Worm (Caenorhabditis elegans): ENCODE measurements around the gene math-3.

Gene math-3

DNA sequence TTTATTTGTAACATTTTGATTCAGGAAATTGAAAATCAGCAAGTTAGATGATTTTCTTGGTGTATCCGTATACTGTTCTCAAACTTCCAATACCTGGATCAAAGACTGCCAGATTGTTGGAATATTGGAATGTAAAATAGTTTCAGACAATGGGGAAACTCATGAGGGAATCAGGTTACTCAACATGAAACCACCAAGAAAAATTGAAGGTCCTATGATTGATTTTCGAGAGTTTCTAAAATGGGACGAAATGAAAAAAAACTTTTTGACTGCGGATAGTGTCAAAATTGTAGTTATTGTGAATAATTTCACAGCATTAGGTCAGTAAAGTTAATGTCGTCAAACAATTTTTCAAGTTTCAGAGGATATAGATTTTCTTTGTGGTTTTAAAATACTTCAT, at the start of gene math-3:
Gene math-3, plus strand, starts transcription at position 301 of the 400 bp plus-strand sequence.
- TF ChIP-seq flt-1 (GFP tag; IDR thresholded peaks at IDR 0.05) (no peak), F13C5.2 (tag; optimal IDR thresholded peaks at IDR 0.05) (no peak), ceh-13 (GFP tag; optimal IDR thresholded peaks at IDR 0.05) (no peak), tbx-37 (GFP tag; conservative IDR thresholded peaks at IDR 0.05) (no peak), tra-4 (tag; optimal IDR thresholded peaks at IDR 0.05) (no peak), ama-1 (optimal IDR thresholded peaks at IDR 0.05) (no peak), B0310.2 (tag; optimal IDR thresholded peaks at IDR 0.05) (no peak), tbx-11 (GFP tag; IDR thresholded peaks at IDR 0.05) (no peak), hmg-4 (GFP tag; optimal IDR thresholded peaks at IDR 0.05) (no peak), scrt-1 (GFP tag; IDR thresholded peaks at IDR 0.05) (no peak), hmbx-1 (tag; optimal IDR thresholded peaks at IDR 0.05) (no peak), hnd-1 (tag; optimal IDR thresholded peaks at IDR 0.05) (no peak), pes-1 (GFP tag; IDR thresholded peaks at IDR 0.05) (no peak), sea-1 (GFP tag; conservative IDR thresholded peaks at IDR 0.05) (no peak), ets-7 (tag; optimal IDR thresholded peaks at IDR 0.05) (no peak), ceh-36 (tag; optimal IDR thresholded peaks at IDR 0.05) (no peak)

DNA sequence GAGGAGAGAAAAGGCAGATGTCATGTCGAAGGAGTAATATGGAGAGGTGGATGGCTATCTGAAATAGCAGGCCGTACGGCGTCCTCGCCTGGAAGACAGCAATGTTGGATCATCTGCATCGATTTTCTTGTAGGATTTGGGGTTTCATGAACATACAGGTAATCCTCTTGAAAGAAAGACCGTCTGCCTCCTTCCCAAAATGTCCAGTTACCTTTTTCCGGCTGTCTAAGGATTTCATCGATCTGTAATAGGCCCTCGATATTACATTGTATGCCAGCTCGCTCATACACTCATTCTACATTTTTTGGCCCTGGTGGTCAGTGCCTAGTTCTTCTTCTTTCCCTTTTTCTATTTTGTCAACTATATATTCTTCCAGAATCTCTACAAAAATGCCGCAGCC, 49.5 kb upstream of the math-3 start, which contains the start of the genes fbxb-5 and btb-8:
Gene fbxb-5, minus strand, starts transcription at position 101 of the 400 bp plus-strand sequence.
Gene btb-8, plus strand, starts transcription at position 377 of the 400 bp plus-strand sequence.
- TF ChIP-seq ama-1 (optimal IDR thresholded peaks at IDR 0.05) (no peak), B0310.2 (tag; optimal IDR thresholded peaks at IDR 0.05) (no peak), ceh-36 (tag; optimal IDR thresholded peaks at IDR 0.05) (no peak), aly-1 (tag; optimal IDR thresholded peaks at IDR 0.05) (no peak), flt-1 (GFP tag; IDR thresholded peaks at IDR 0.05) (no peak), scrt-1 (GFP tag; IDR thresholded peaks at IDR 0.05) (no peak), sea-1 (GFP tag; conservative IDR thresholded peaks at IDR 0.05) (no peak), pes-1 (GFP tag; IDR thresholded peaks at IDR 0.05) (no peak), ceh-13 (GFP tag; optimal IDR thresholded peaks at IDR 0.05) (no peak), tbx-11 (GFP tag; IDR thresholded peaks at IDR 0.05) (no peak), hmbx-1 (tag; optimal IDR thresholded peaks at IDR 0.05) (no peak), F13C5.2 (tag; optimal IDR thresholded peaks at IDR 0.05) (no peak), tra-4 (tag; optimal IDR thresholded peaks at IDR 0.05) (no peak), hmg-4 (GFP tag; optimal IDR thresholded peaks at IDR 0.05) (no peak)

DNA sequence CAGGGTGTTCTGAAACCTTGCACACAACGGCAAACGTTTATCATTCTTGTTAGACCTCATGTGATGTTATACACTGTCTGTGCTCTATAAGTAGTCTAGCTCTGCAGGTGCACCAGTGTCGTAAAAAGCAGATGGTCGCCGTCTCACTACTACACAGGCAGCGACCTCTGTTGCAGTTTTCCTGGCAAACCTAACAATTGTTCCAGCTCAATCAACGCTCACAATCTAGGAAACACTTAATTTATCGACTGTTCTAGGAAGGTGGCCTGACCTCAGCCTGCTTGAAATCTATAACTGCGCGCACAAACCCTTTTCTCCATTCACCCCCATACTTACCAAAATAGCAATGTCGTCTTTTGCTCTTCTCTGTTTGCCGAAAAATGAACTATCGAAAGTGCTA, 47.6 kb upstream of the math-3 start, which contains the start of gene fbxb-11:
Gene fbxb-11, plus strand, starts transcription at position 301 of the 400 bp plus-strand sequence.
- TF ChIP-seq tra-4 (tag; optimal IDR thresholded peaks at IDR 0.05): no peak

DNA sequence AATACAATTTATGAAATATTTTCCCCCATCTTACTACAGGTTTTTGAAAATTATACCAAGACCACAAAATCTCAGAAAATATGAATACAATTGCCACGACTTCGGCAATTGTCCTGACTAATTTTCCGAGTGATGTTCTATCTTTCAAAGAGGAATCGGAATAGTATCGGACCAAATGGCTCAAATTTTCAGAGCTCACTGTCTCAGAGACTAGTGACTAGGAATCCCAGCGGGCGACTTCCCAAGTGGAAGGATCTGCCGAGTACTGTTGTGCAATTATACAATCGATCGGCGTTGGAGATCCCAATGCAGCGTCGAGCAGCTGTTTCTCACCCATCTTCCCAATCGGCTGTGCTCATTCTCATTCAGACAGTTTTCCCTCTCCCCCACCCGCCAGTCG, 46.1 kb upstream of the math-3 start, which contains the start of gene F45C12.17:
Gene F45C12.17, plus strand, starts transcription at position 377 of the 400 bp plus-strand sequence.
- TF ChIP-seq sea-1 (GFP tag; conservative IDR thresholded peaks at IDR 0.05): no peak
- TF ChIP-seq hmbx-1 (tag; optimal IDR thresholded peaks at IDR 0.05): no peak
- TF ChIP-seq F13C5.2 (tag; optimal IDR thresholded peaks at IDR 0.05): no peak
- no peak for TF ChIP-seq ceh-13 (GFP tag; optimal IDR thresholded peaks at IDR 0.05)
- no peak for TF ChIP-seq tbx-37 (GFP tag; conservative IDR thresholded peaks at IDR 0.05)
- TF ChIP-seq tra-4 (tag; optimal IDR thresholded peaks at IDR 0.05): no peak
- no peak for TF ChIP-seq hnd-1 (tag; optimal IDR thresholded peaks at IDR 0.05)
- no peak for TF ChIP-seq ceh-36 (tag; optimal IDR thresholded peaks at IDR 0.05)
- TF ChIP-seq tbx-11 (GFP tag; IDR thresholded peaks at IDR 0.05): no peak
- TF ChIP-seq B0310.2 (tag; optimal IDR thresholded peaks at IDR 0.05): no peak
- TF ChIP-seq hmg-4 (GFP tag; optimal IDR thresholded peaks at IDR 0.05): no peak
- no peak for TF ChIP-seq aly-1 (tag; optimal IDR thresholded peaks at IDR 0.05)
- TF ChIP-seq pes-1 (GFP tag; IDR thresholded peaks at IDR 0.05): no peak
- TF ChIP-seq flt-1 (GFP tag; IDR thresholded peaks at IDR 0.05): no peak
- no peak for TF ChIP-seq ets-7 (tag; optimal IDR thresholded peaks at IDR 0.05)
- no peak for TF ChIP-seq scrt-1 (GFP tag; IDR thresholded peaks at IDR 0.05)
- no peak for TF ChIP-seq ama-1 (optimal IDR thresholded peaks at IDR 0.05)

DNA sequence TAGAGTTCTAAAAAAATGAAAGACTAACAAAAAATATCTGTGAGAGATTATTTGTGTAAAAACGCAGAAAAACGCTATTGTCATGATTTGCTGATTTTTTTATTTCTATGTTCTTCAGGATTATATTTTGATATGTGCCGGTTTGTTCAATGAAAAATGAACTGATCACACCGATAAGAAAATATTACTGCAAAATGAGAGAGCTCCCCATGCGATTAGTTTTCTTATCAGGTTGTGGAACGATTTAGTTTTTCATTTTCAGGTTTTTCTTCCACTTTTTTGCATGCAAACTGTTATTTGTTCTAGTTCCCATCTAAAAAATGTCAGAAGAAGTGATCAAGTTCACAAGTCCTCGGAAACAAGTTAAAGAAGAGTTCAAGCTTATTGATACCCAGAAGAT, 43.6 kb upstream of the math-3 start, which contains the start of gene btb-9:
Gene btb-9, plus strand, starts transcription at position 254 of the 400 bp plus-strand sequence.
- no peak for TF ChIP-seq sea-1 (GFP tag; conservative IDR thresholded peaks at IDR 0.05)
- TF ChIP-seq flt-1 (GFP tag; IDR thresholded peaks at IDR 0.05): no peak
- TF ChIP-seq hnd-1 (tag; optimal IDR thresholded peaks at IDR 0.05): no peak
- TF ChIP-seq hmg-4 (GFP tag; optimal IDR thresholded peaks at IDR 0.05): no peak
- no peak for TF ChIP-seq ets-7 (tag; optimal IDR thresholded peaks at IDR 0.05)
- no peak for TF ChIP-seq F13C5.2 (tag; optimal IDR thresholded peaks at IDR 0.05)
- TF ChIP-seq scrt-1 (GFP tag; IDR thresholded peaks at IDR 0.05): no peak
- TF ChIP-seq aly-1 (tag; optimal IDR thresholded peaks at IDR 0.05): no peak
- no peak for TF ChIP-seq pes-1 (GFP tag; IDR thresholded peaks at IDR 0.05)
- no peak for TF ChIP-seq B0310.2 (tag; optimal IDR thresholded peaks at IDR 0.05)
- no peak for TF ChIP-seq ceh-13 (GFP tag; optimal IDR thresholded peaks at IDR 0.05)
- TF ChIP-seq tbx-11 (GFP tag; IDR thresholded peaks at IDR 0.05): no peak
- TF ChIP-seq ceh-36 (tag; optimal IDR thresholded peaks at IDR 0.05): no peak
- no peak for TF ChIP-seq ama-1 (optimal IDR thresholded peaks at IDR 0.05)
- TF ChIP-seq tbx-37 (GFP tag; conservative IDR thresholded peaks at IDR 0.05): no peak
- no peak for TF ChIP-seq tra-4 (tag; optimal IDR thresholded peaks at IDR 0.05)
- no peak for TF ChIP-seq hmbx-1 (tag; optimal IDR thresholded peaks at IDR 0.05)

DNA sequence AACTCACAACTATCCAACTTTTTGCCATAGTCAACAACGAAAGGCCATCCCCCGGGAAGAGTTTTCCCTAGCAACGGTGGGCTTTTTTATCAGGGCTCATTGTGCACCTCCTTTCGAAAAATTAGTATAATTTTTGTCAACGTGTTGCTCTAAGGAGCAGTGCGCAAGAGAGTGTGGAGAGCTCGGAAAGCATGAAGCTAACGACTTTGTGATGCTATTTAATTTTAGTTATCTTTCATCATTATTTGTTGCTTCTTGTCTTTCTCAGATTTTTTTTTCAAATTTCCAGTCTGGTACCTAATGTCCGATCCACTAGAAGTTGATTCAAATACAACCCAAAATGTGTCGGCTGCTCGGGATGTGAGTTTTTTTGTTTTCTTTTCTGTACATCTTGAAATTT, 41.8 kb upstream of the math-3 start, which contains the start of gene ceh-81:
Gene ceh-81, plus strand, starts transcription at position 301 of the 400 bp plus-strand sequence.
- no peak for TF ChIP-seq hmbx-1 (tag; optimal IDR thresholded peaks at IDR 0.05)

DNA sequence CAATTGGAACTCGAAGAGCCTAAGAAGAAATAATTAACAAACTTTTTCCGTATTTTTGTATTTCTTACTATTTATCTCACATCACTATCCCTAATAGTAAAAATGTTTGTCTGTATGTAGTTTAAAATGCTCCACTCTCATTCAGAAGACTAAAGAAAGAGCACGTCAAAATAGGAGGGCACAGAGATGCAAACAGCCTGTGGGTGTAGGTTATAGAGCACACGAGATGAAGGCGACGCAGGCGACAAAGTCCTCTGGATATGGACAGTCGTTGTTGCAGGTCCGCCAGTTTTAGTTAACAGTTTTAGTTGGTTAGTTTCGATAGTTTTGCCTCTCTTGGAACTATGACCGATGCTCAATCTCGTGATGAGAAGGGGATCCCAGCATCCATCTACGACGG, 40.0 kb upstream of the math-3 start, which contains the start of gene ceh-82:
Gene ceh-82, plus strand, starts transcription at position 301 of the 400 bp plus-strand sequence.
- TF ChIP-seq ceh-13 (GFP tag; optimal IDR thresholded peaks at IDR 0.05) (no peak), pes-1 (GFP tag; IDR thresholded peaks at IDR 0.05) (no peak), tbx-11 (GFP tag; IDR thresholded peaks at IDR 0.05) (no peak), scrt-1 (GFP tag; IDR thresholded peaks at IDR 0.05) (no peak), ama-1 (optimal IDR thresholded peaks at IDR 0.05) (no peak), aly-1 (tag; optimal IDR thresholded peaks at IDR 0.05) (no peak), F13C5.2 (tag; optimal IDR thresholded peaks at IDR 0.05) (no peak), hnd-1 (tag; optimal IDR thresholded peaks at IDR 0.05) (no peak), tra-4 (tag; optimal IDR thresholded peaks at IDR 0.05) (no peak), flt-1 (GFP tag; IDR thresholded peaks at IDR 0.05) (no peak), tbx-37 (GFP tag; conservative IDR thresholded peaks at IDR 0.05) (no peak), hmbx-1 (tag; optimal IDR thresholded peaks at IDR 0.05) (no peak), sea-1 (GFP tag; conservative IDR thresholded peaks at IDR 0.05) (no peak)
